Worm (Caenorhabditis elegans) whole organism, young adult: ENCODE data around the gene Y37E11B.6.

Source experiments
- F22D6.2 ChIP-seq: sonication (generic microtip); optimal IDR thresholded peaks from 2 replicates; lab custom pipeline; 2016; ENCODE audit warnings: mild to moderate bottlenecking, missing genetic modification characterization, missing compliant biosample characterization
- F37B4.10 ChIP-seq: fragments of 200-800 bp; sonication (Bioruptor generic); IDR thresholded peaks from 2 replicates; pipeline ENCODE4 v1.3.6; 2022; ENCODE audit warnings: missing genetic modification characterization, missing compliant biosample characterization
- F52B5.7 ChIP-seq: sonication (generic microtip); optimal IDR thresholded peaks from 2 replicates; lab custom pipeline; 2016; ENCODE audit warnings: mild to moderate bottlenecking, missing genetic modification characterization, missing compliant biosample characterization
- F55B11.4 ChIP-seq: sonication (generic microtip); optimal IDR thresholded peaks from 2 replicates; lab custom pipeline; 2016; ENCODE audit warnings: missing compliant biosample characterization, missing genetic modification characterization, borderline replicate concordance; ENCODE audit not compliant: insufficient read depth
- F57A8.1 ChIP-seq: fragments of 200-800 bp; sonication (Bioruptor generic); optimal IDR thresholded peaks from 2 replicates; lab custom pipeline; 2018; ENCODE audit warnings: mild to moderate bottlenecking, missing genetic modification characterization, moderate library complexity, missing compliant biosample characterization
- F57C9.4 ChIP-seq: sonication (generic microtip); optimal IDR thresholded peaks from 2 replicates; lab custom pipeline; 2017; ENCODE audit warnings: mild to moderate bottlenecking, missing genetic modification characterization, missing compliant biosample characterization
- K11D2.4 ChIP-seq: fragments of 200-800 bp; sonication (Bioruptor generic); IDR thresholded peaks from 2 replicates; pipeline ENCODE4 v1.3.6; 2022; ENCODE audit warnings: missing genetic modification reagents, missing genetic modification characterization, missing compliant biosample characterization
- K12H6.12 ChIP-seq: fragments of 200-800 bp; sonication (Bioruptor generic); optimal IDR thresholded peaks from 2 replicates; lab custom pipeline; 2018; ENCODE audit warnings: mild to moderate bottlenecking, missing genetic modification characterization, missing compliant biosample characterization
- Y53F4B.3 ChIP-seq: fragments of 200-800 bp; sonication (Bioruptor generic); IDR thresholded peaks from 2 replicates; pipeline ENCODE4 v1.3.6; 2022; ENCODE audit warnings: missing genetic modification reagents, missing genetic modification characterization, missing compliant biosample characterization
- Y56A3A.18 ChIP-seq: fragments of 200-800 bp; sonication (Bioruptor generic); IDR thresholded peaks from 2 replicates; pipeline ENCODE4 v1.3.6; 2022; ENCODE audit warnings: missing genetic modification reagents, missing genetic modification characterization, missing compliant biosample characterization
- cebp-1 ChIP-seq, 2 experiments: fragments of 200-800 bp in 1 of 2; sonication (Bioruptor generic) in 1 of 2; sonication (generic microtip) in 1 of 2; IDR thresholded peaks in 1 of 2; optimal IDR thresholded peaks in 1 of 2; 2 replicates each; pipeline versions ENCODE4 v1.3.6 to Lab custom; 2017 to 2022; ENCODE audit warnings: missing compliant biosample characterization in 2 of 2, missing genetic modification characterization in 2 of 2, mild to moderate bottlenecking in 1 of 2, missing genetic modification reagents in 1 of 2, moderate library complexity in 1 of 2
- cebp-2 ChIP-seq: fragments of 200-800 bp; sonication (Bioruptor generic); IDR thresholded peaks from 2 replicates; pipeline ENCODE4 v1.3.6; 2022; ENCODE audit warnings: missing genetic modification characterization, missing compliant biosample characterization
- ceh-100 ChIP-seq: fragments of 200-800 bp; sonication (Bioruptor generic); IDR thresholded peaks from 2 replicates; pipeline ENCODE4 v1.3.6; 2022; ENCODE audit warnings: missing genetic modification reagents, missing genetic modification characterization, missing compliant biosample characterization
- chd-7 ChIP-seq: sonication (generic microtip); optimal IDR thresholded peaks from 2 replicates; lab custom pipeline; 2016; ENCODE audit warnings: mild to moderate bottlenecking, missing genetic modification characterization, moderate library complexity, missing compliant biosample characterization
- dox-1 ChIP-seq: fragments of 200-800 bp; sonication (Bioruptor generic); IDR thresholded peaks from 2 replicates; pipeline ENCODE4 v1.3.6; 2022; ENCODE audit warnings: missing genetic modification reagents, missing genetic modification characterization, missing compliant biosample characterization
- egl-44 ChIP-seq: fragments of 200-800 bp; sonication (Bioruptor generic); IDR thresholded peaks from 2 replicates; pipeline ENCODE4 v1.3.6; 2022; ENCODE audit warnings: missing genetic modification reagents, missing genetic modification characterization, missing compliant biosample characterization
- egrh-3 ChIP-seq: fragments of 200-800 bp; sonication (Bioruptor generic); IDR thresholded peaks from 2 replicates; pipeline ENCODE4 v1.3.6; 2022; ENCODE audit warnings: missing genetic modification reagents, missing genetic modification characterization, missing compliant biosample characterization
- him-1 ChIP-seq: sonication (generic microtip); optimal IDR thresholded peaks from 2 replicates; lab custom pipeline; 2016; ENCODE audit warnings: missing genotype, missing genetic modification reagents, missing genetic modification characterization, missing compliant biosample characterization
- hmg-1.2 ChIP-seq: fragments of 200-800 bp; sonication (Bioruptor generic); IDR thresholded peaks from 2 replicates; pipeline ENCODE4 v1.3.6; 2022; ENCODE audit warnings: missing genetic modification reagents, missing genetic modification characterization, missing compliant biosample characterization
- hrde-1 ChIP-seq: sonication (generic microtip); optimal IDR thresholded peaks from 2 replicates; lab custom pipeline; 2016; ENCODE audit warnings: missing genetic modification characterization, mild to moderate bottlenecking, missing compliant biosample characterization, moderate library complexity, missing genotype, missing genetic modification reagents, borderline replicate concordance
- hsf-1 ChIP-seq: fragments of 200-800 bp; sonication (Bioruptor generic); IDR thresholded peaks from 2 replicates; pipeline ENCODE4 v1.3.6; 2022; ENCODE audit warnings: missing genetic modification reagents, missing genetic modification characterization, missing compliant biosample characterization
- let-607 ChIP-seq, 2 experiments: fragments of 200-800 bp in 1 of 2; sonication (Bioruptor generic) in 1 of 2; sonication (generic microtip) in 1 of 2; optimal IDR thresholded peaks; 2 replicates each; lab custom pipeline; 2016 to 2018; ENCODE audit warnings: mild to moderate bottlenecking in 2 of 2, missing compliant biosample characterization in 2 of 2, missing genetic modification characterization in 2 of 2, moderate library complexity in 2 of 2, missing genotype in 1 of 2
- lin-35 ChIP-seq, 3 experiments: fragments of 150-350 bp in 2 of 3; sonication (generic microtip) in 1 of 3; optimal IDR thresholded peaks; 2 replicates each; lab custom pipeline; 2014 to 2018; ENCODE audit warnings: missing biosample characterization in 3 of 3, missing genetic modification characterization in 3 of 3, missing genetic modification reagents in 3 of 3
- madf-10 ChIP-seq: sonication (generic microtip); optimal IDR thresholded peaks from 2 replicates; lab custom pipeline; 2016; ENCODE audit warnings: mild to moderate bottlenecking, missing genetic modification characterization, missing compliant biosample characterization
- mcd-1 ChIP-seq: fragments of 200-800 bp; sonication (Bioruptor generic); IDR thresholded peaks from 2 replicates; pipeline ENCODE4 v1.3.6; 2022; ENCODE audit warnings: missing genetic modification reagents, missing genetic modification characterization, missing compliant biosample characterization
- mes-4 ChIP-seq: sonication (generic microtip); optimal IDR thresholded peaks from 2 replicates; lab custom pipeline; 2016; ENCODE audit warnings: missing genotype, missing genetic modification characterization, missing compliant biosample characterization
- repo-1 ChIP-seq: sonication (generic microtip); optimal IDR thresholded peaks from 2 replicates; lab custom pipeline; 2017; ENCODE audit warnings: mild to moderate bottlenecking, missing genetic modification characterization, missing compliant biosample characterization
- snpc-4 ChIP-seq, 5 experiments: fragments of 150-350 bp in 1 of 5; sonication (generic microtip) in 4 of 5; optimal IDR thresholded peaks; 2 replicates each; lab custom pipeline; 2014 to 2018; ENCODE audit warnings: missing genetic modification characterization in 5 of 5, missing biosample characterization in 3 of 5, antibody characterized with exemption in 2 of 5, mild to moderate bottlenecking in 2 of 5, missing compliant biosample characterization in 2 of 5, missing genotype in 2 of 5, moderate library complexity in 2 of 5, missing genetic modification reagents in 1 of 5
- sptf-2 ChIP-seq: fragments of 200-800 bp; sonication (Bioruptor generic); optimal IDR thresholded peaks from 2 replicates; lab custom pipeline; 2018; ENCODE audit warnings: mild to moderate bottlenecking, missing genetic modification characterization, missing compliant biosample characterization
- unc-62 ChIP-seq: fragments of 150-350 bp; optimal IDR thresholded peaks from 2 replicates; lab custom pipeline; 2014; ENCODE audit warnings: missing biosample characterization, missing genetic modification reagents, missing genetic modification characterization
- zfh-2 ChIP-seq: fragments of 200-800 bp; sonication (Bioruptor generic); conservative IDR thresholded peaks from 2 replicates; pipeline ENCODE4 v1.3.6; 2022; ENCODE audit warnings: missing genetic modification reagents, missing genetic modification characterization, missing compliant biosample characterization
- ztf-26 ChIP-seq: sonication (generic microtip); optimal IDR thresholded peaks from 2 replicates; lab custom pipeline; 2017; ENCODE audit warnings: missing genetic modification characterization, missing compliant biosample characterization

Y37E11B.6 gene

ce11 chrIV:3647551-3647950 is 48.4 kb upstream of the Y37E11B.6 start:
- TF ChIP-seq F37B4.10 (GFP tag; lab: Robert Waterston, UW) (no peak), chd-7 (no peak), ztf-26 (tag; lab: Kevin White, UChicago) (peak; percentile 50), K11D2.4 (GFP tag; lab: Robert Waterston, UW) (peak; percentile 44; the same call in 1 of the 2 replicates), F55B11.4 (tag; lab: Kevin White, UChicago) (no peak), lin-35 (GFP tag; optimal IDR thresholded peaks at IDR 0.05; lab: Kevin White, UChicago) (no peak), repo-1 (no peak), F57A8.1 (GFP tag; lab: Kevin White, UChicago) (no peak), hrde-1 (tag; lab: Kevin White, UChicago) (no peak), cebp-1 (GFP tag; IDR thresholded peaks at IDR 0.05; lab: Robert Waterston, UW) (no peak), cebp-1 (tag; optimal IDR thresholded peaks at IDR 0.05; lab: Kevin White, UChicago) (peak; percentile 20), hsf-1 (GFP tag; lab: Robert Waterston, UW) (peak; percentile 31; the same call in 1 of the 2 replicates), snpc-4 (GFP tag; optimal IDR thresholded peaks at IDR 0.05; lab: Kevin White, UChicago) (no peak), snpc-4 (tag; optimal IDR thresholded peaks at IDR 0.05; lab: Kevin White, UChicago) (no peak), K12H6.12 (tag; lab: Kevin White, UChicago) (no peak), ceh-100 (GFP tag; lab: Robert Waterston, UW) (no peak), hmg-1.2 (GFP tag; lab: Robert Waterston, UW) (no peak), F57C9.4 (no peak), F22D6.2 (tag; lab: Kevin White, UChicago) (no peak), Y53F4B.3 (no peak), Y56A3A.18 (no peak), unc-62 (no peak), F52B5.7 (tag; lab: Kevin White, UChicago) (no peak), let-607 (tag; optimal IDR thresholded peaks at IDR 0.05; lab: Kevin White, UChicago) (no peak)
- TF ChIP-seq, all 124 proteins: peak for 4

ce11 chrIV:3646338-3647154 is 47.4 kb upstream of the Y37E11B.6 start:
- TF ChIP-seq zfh-2 (GFP tag; lab: Robert Waterston, UW) (peak; percentile 70), madf-10 (tag; lab: Kevin White, UChicago) (no peak)

- no peak for TF ChIP-seq mes-4
- no peak for TF ChIP-seq him-1 (tag; lab: Kevin White, UChicago)
- peak; percentile 24; the same call in 1 of the 2 replicates for TF ChIP-seq egrh-3 (GFP tag; lab: Robert Waterston, UW)
- TF ChIP-seq sptf-2 (GFP tag; lab: Kevin White, UChicago) = peak; percentile 48
- 0 out of 2 replicates have a peak, but pooled peaks have one; percentile 24 for TF ChIP-seq cebp-2
- TF ChIP-seq egl-44 (GFP tag; lab: Robert Waterston, UW) = 0 out of 2 replicates have a peak, but pooled peaks have one; percentile 15
- TF ChIP-seq mcd-1 (GFP tag; lab: Robert Waterston, UW) = peak; percentile 22; the same call in 1 of the 2 replicates
- peak; percentile 89 for TF ChIP-seq zfh-2 (GFP tag; lab: Robert Waterston, UW)
- TF ChIP-seq dox-1 (GFP tag; lab: Robert Waterston, UW) = peak; percentile 59; the same call in 1 of the 2 replicates
Observed at ce11 chrIV:3645487-3645886, 46.4 kb upstream of the Y37E11B.6 start.
